Fruit fly (Drosophila melanogaster) whole organism, embryonic: ENCODE results near the gene wrd.

Experiments used
- Ada2b ChIP-seq: fragments of 200-800 bp; sonication (Bioruptor generic); IDR thresholded peaks from 2 replicates; pipeline ENCODE4 v1.3.6; 2022; ENCODE audit warnings: missing biosample characterization, missing genetic modification characterization
- CG10274 ChIP-seq: fragments of 200-800 bp; sonication (Bioruptor generic); optimal IDR thresholded peaks from 3 replicates; lab custom pipeline; 2017; ENCODE audit warnings: missing biosample characterization, mild to moderate bottlenecking, missing genetic modification characterization
- CG12071 ChIP-seq: fragments of 200-800 bp; sonication (Bioruptor generic); optimal IDR thresholded peaks from 3 replicates; lab custom pipeline; 2018; ENCODE audit warnings: missing biosample characterization, mild to moderate bottlenecking, missing genetic modification characterization
- CG13287 ChIP-seq: fragments of 200-800 bp; sonication (Bioruptor generic); IDR thresholded peaks from 2 replicates; pipeline ENCODE4 v1.3.6; 2022; ENCODE audit warnings: missing biosample characterization, missing genetic modification characterization; ENCODE audit not compliant: partially characterized antibody
- CG14667 ChIP-seq: fragments of 200-800 bp; sonication (Bioruptor generic); IDR thresholded peaks from 2 replicates; pipeline ENCODE4 v1.3.6; 2022; ENCODE audit warnings: missing biosample characterization, missing genetic modification characterization
- CG15269 ChIP-seq: fragments of 200-800 bp; sonication (Bioruptor generic); optimal IDR thresholded peaks from 2 replicates; lab custom pipeline; 2018; ENCODE audit warnings: missing biosample characterization, mild to moderate bottlenecking, missing genetic modification characterization, moderate library complexity
- CG17186 ChIP-seq: fragments of 200-800 bp; sonication (Bioruptor generic); optimal IDR thresholded peaks from 3 replicates; lab custom pipeline; 2017; ENCODE audit warnings: missing biosample characterization, missing genetic modification reagents, missing genetic modification characterization
- CG2116 ChIP-seq: fragments of 200-800 bp; sonication (Bioruptor generic); optimal IDR thresholded peaks from 3 replicates; lab custom pipeline; 2018; ENCODE audit warnings: missing biosample characterization, mild to moderate bottlenecking, missing genetic modification characterization
- CG2129 ChIP-seq: fragments of 200-800 bp; sonication (Bioruptor generic); IDR thresholded peaks from 2 replicates; pipeline ENCODE4 v1.3.6; 2022; ENCODE audit warnings: missing biosample characterization, missing genetic modification characterization; ENCODE audit not compliant: partially characterized antibody
- CG2889 ChIP-seq: fragments of 200-800 bp; sonication (Bioruptor generic); IDR thresholded peaks from 3 replicates; pipeline ENCODE4 v1.3.6; 2022; ENCODE audit warnings: missing biosample characterization, missing genetic modification characterization
- CG31388 ChIP-seq: fragments of 200-800 bp; sonication (Bioruptor generic); optimal IDR thresholded peaks from 2 replicates; lab custom pipeline; 2016; ENCODE audit warnings: missing biosample characterization, missing genetic modification characterization
- CG3407 ChIP-seq: fragments of 200-800 bp; sonication (Bioruptor generic); optimal IDR thresholded peaks from 2 replicates; lab custom pipeline; 2018; ENCODE audit warnings: missing biosample characterization, mild to moderate bottlenecking, missing genetic modification characterization
- CG34422 ChIP-seq: fragments of 200-800 bp; sonication (Bioruptor generic); IDR thresholded peaks from 3 replicates; pipeline ENCODE4 v1.3.6; 2022; ENCODE audit warnings: missing biosample characterization, missing genetic modification characterization
- CG3847 ChIP-seq: fragments of 200-800 bp; sonication (Bioruptor generic); IDR thresholded peaks from 2 replicates; pipeline ENCODE4 v1.3.6; 2022; ENCODE audit warnings: missing biosample characterization, missing genetic modification characterization
- CG4617 ChIP-seq: fragments of 200-800 bp; sonication (Bioruptor generic); optimal IDR thresholded peaks from 3 replicates; lab custom pipeline; 2016; ENCODE audit warnings: missing biosample characterization, missing genetic modification characterization, borderline replicate concordance
- CG6272 ChIP-seq: fragments of 200-800 bp; sonication (Bioruptor generic); IDR thresholded peaks from 2 replicates; pipeline ENCODE4 v1.3.6; 2022; ENCODE audit warnings: missing biosample characterization, missing genetic modification characterization
- CG6654 ChIP-seq: fragments of 200-800 bp; sonication (Bioruptor generic); optimal IDR thresholded peaks from 2 replicates; lab custom pipeline; 2017; ENCODE audit warnings: missing biosample characterization, mild to moderate bottlenecking, missing genetic modification characterization
- CG7372 ChIP-seq: fragments of 200-800 bp; sonication (Bioruptor generic); IDR thresholded peaks from 2 replicates; pipeline ENCODE4 v1.3.6; 2022; ENCODE audit warnings: missing biosample characterization, missing genetic modification characterization
- CG7987 ChIP-seq: fragments of 200-800 bp; sonication (Bioruptor generic); optimal IDR thresholded peaks from 2 replicates; lab custom pipeline; 2018; ENCODE audit warnings: missing biosample characterization, mild to moderate bottlenecking, missing genetic modification characterization, moderate library complexity
- CHES-1-like ChIP-seq: fragments of 200-800 bp; sonication (Bioruptor generic); optimal IDR thresholded peaks from 2 replicates; lab custom pipeline; 2016; ENCODE audit warnings: missing biosample characterization, missing genetic modification characterization
- CrebB ChIP-seq: fragments of 200-800 bp; sonication (Bioruptor generic); optimal IDR thresholded peaks from 3 replicates; lab custom pipeline; 2018; ENCODE audit warnings: missing biosample characterization, mild to moderate bottlenecking, missing genetic modification characterization
- Dll ChIP-seq: fragments of 200-800 bp; sonication (Bioruptor generic); IDR thresholded peaks from 4 replicates; pipeline ENCODE4 v1.3.6; 2022; ENCODE audit warnings: missing biosample characterization, missing genetic modification characterization; ENCODE audit not compliant: partially characterized antibody
- Drgx ChIP-seq: fragments of 200-800 bp; sonication (Bioruptor generic); IDR thresholded peaks from 2 replicates; pipeline ENCODE4 v1.3.6; 2022; ENCODE audit warnings: missing biosample characterization, missing genetic modification characterization
- HLH4C ChIP-seq: fragments of 200-800 bp; sonication (Bioruptor generic); IDR thresholded peaks from 3 replicates; pipeline ENCODE4 v1.3.6; 2022; ENCODE audit warnings: missing biosample characterization, missing genetic modification characterization; ENCODE audit not compliant: partially characterized antibody
- Hsf ChIP-seq: fragments of 200-800 bp; sonication (Bioruptor generic); optimal IDR thresholded peaks from 3 replicates; lab custom pipeline; 2016; ENCODE audit warnings: missing biosample characterization, missing genetic modification characterization
- Kr ChIP-seq: fragments of 200-800 bp; sonication (Bioruptor generic); optimal IDR thresholded peaks from 2 replicates; lab custom pipeline; 2017; ENCODE audit warnings: missing biosample characterization, mild to moderate bottlenecking, missing genetic modification characterization
- Mad ChIP-seq: fragments of 200-800 bp; sonication (Bioruptor generic); optimal IDR thresholded peaks from 2 replicates; lab custom pipeline; 2016; ENCODE audit warnings: missing biosample characterization, missing genetic modification characterization
- Nf-YB ChIP-seq: fragments of 200-800 bp; sonication (Bioruptor generic); optimal IDR thresholded peaks from 3 replicates; lab custom pipeline; 2019; ENCODE audit warnings: missing biosample characterization, mild to moderate bottlenecking, missing genetic modification characterization, moderate library complexity
- Nf-YC ChIP-seq: fragments of 200-800 bp; optimal IDR thresholded peaks from 3 replicates; lab custom pipeline; 2019; ENCODE audit warnings: missing biosample characterization, mild to moderate bottlenecking, missing genetic modification characterization, moderate library complexity
- PHDP ChIP-seq: fragments of 200-800 bp; sonication (Bioruptor generic); optimal IDR thresholded peaks from 3 replicates; lab custom pipeline; 2018; ENCODE audit warnings: missing biosample characterization, mild to moderate bottlenecking, missing genetic modification characterization, moderate library complexity
- Ravus ChIP-seq: fragments of 200-800 bp; sonication (Bioruptor generic); IDR thresholded peaks from 2 replicates; pipeline ENCODE4 v1.3.6; 2022; ENCODE audit warnings: missing biosample characterization, missing genetic modification characterization
- Stat92E ChIP-seq, 3 experiments: fragments of >200 bp in 2 of 3; fragments of 200-800 bp in 1 of 3; sonication (Bioruptor generic) in 1 of 3; optimal IDR thresholded peaks; 2 replicates each; lab custom pipeline; 2017 to 2019; ENCODE audit warnings: missing biosample characterization in 3 of 3, missing genetic modification characterization in 3 of 3, mild to moderate bottlenecking in 1 of 3, moderate library complexity in 1 of 3
- Xrp1 ChIP-seq: fragments of 200-800 bp; sonication (Bioruptor generic); IDR thresholded peaks from 2 replicates; pipeline ENCODE4 v1.3.6; 2022; ENCODE audit warnings: missing biosample characterization, missing genetic modification characterization
- corto ChIP-seq: fragments of 200-800 bp; sonication (Bioruptor generic); optimal IDR thresholded peaks from 2 replicates; lab custom pipeline; 2016; ENCODE audit warnings: missing biosample characterization, mild to moderate bottlenecking, missing genetic modification characterization, moderate library complexity
- croc ChIP-seq: fragments of 200-800 bp; sonication (Bioruptor generic); conservative IDR thresholded peaks from 3 replicates; pipeline ENCODE4 v1.3.6; 2022; ENCODE audit warnings: missing biosample characterization, missing genetic modification characterization
- eyg ChIP-seq: fragments of 200-800 bp; sonication (Bioruptor generic); optimal IDR thresholded peaks from 3 replicates; lab custom pipeline; 2016; ENCODE audit warnings: missing biosample characterization, missing genetic modification characterization
- hbn ChIP-seq: fragments of 200-800 bp; sonication (Bioruptor generic); IDR thresholded peaks from 2 replicates; pipeline ENCODE4 v1.3.6; 2022; ENCODE audit warnings: missing biosample characterization, missing genetic modification characterization; ENCODE audit not compliant: partially characterized antibody
- inv ChIP-seq: fragments of 200-800 bp; sonication (Bioruptor generic); IDR thresholded peaks from 2 replicates; pipeline ENCODE4 v1.3.6; 2022; ENCODE audit warnings: missing biosample characterization, missing genetic modification characterization; ENCODE audit not compliant: partially characterized antibody
- lab ChIP-seq: fragments of 200-800 bp; sonication (Bioruptor generic); optimal IDR thresholded peaks from 3 replicates; lab custom pipeline; 2017; ENCODE audit warnings: missing biosample characterization, missing genetic modification characterization, mild to moderate bottlenecking, moderate library complexity, missing genetic modification reagents
- lbe ChIP-seq: fragments of 200-800 bp; sonication (Bioruptor generic); optimal IDR thresholded peaks from 2 replicates; lab custom pipeline; 2016; ENCODE audit warnings: missing biosample characterization, mild to moderate bottlenecking, missing genetic modification characterization
- mld ChIP-seq: fragments of 200-800 bp; sonication (Bioruptor generic); IDR thresholded peaks from 3 replicates; pipeline ENCODE4 v1.3.6; 2022; ENCODE audit warnings: missing biosample characterization, missing genetic modification characterization; ENCODE audit not compliant: partially characterized antibody
- nau ChIP-seq: fragments of 200-800 bp; sonication (Bioruptor generic); optimal IDR thresholded peaks from 3 replicates; lab custom pipeline; 2017; ENCODE audit warnings: missing biosample characterization, mild to moderate bottlenecking, missing genetic modification characterization, missing genetic modification reagents
- peb ChIP-seq: fragments of 200-800 bp; sonication (Bioruptor generic); IDR thresholded peaks from 2 replicates; pipeline ENCODE4 v1.3.6; 2022; ENCODE audit warnings: missing biosample characterization, missing genetic modification characterization
- sd ChIP-seq: fragments of 200-800 bp; sonication (Bioruptor generic); optimal IDR thresholded peaks from 3 replicates; lab custom pipeline; 2018; ENCODE audit warnings: missing biosample characterization, mild to moderate bottlenecking, missing genetic modification characterization, moderate library complexity
- sens ChIP-seq: fragments of 200-800 bp; sonication (Bioruptor generic); peaks from one replicate; lab custom pipeline; 2016; ENCODE audit warnings: missing biosample characterization, missing genetic modification characterization
- shn ChIP-seq: fragments of 200-800 bp; sonication (Bioruptor generic); optimal IDR thresholded peaks from 3 replicates; lab custom pipeline; 2016; ENCODE audit warnings: missing biosample characterization, missing genetic modification characterization
- trem ChIP-seq: fragments of 200-800 bp; optimal IDR thresholded peaks from 3 replicates; lab custom pipeline; 2019; ENCODE audit warnings: missing biosample characterization, mild to moderate bottlenecking, missing genetic modification characterization, moderate library complexity

Gene wrd

dm6 chr3R:18198518-18199118 lies 31.1 kb downstream of the wrd start (continued):
- TF ChIP-seq CG2116 (peak; percentile 47), lbe (peak; percentile 73), CG2889 (GFP tag; lab: Robert Waterston, UW) (no peak), CG12071 (GFP tag; lab: Kevin White, UChicago) (peak; percentile 74), CG7987 (GFP tag; lab: Kevin White, UChicago) (peak; percentile 76), corto (GFP tag; lab: Kevin White, UChicago) (peak; percentile 18), Hsf (GFP tag; lab: Kevin White, UChicago) (peak; percentile 9), hbn (no peak), Nf-YB (GFP tag; lab: Kevin White, UChicago) (no peak), lab (GFP tag; lab: Kevin White, UChicago) (peak; percentile 45), CG10274 (no peak), eyg (GFP tag; lab: Kevin White, UChicago) (peak; percentile 27)

- no peak for TF ChIP-seq peb (GFP tag; lab: Robert Waterston, UW)
- peak; percentile 71 for TF ChIP-seq CG2116
- TF ChIP-seq Ravus: no peak
- no peak for TF ChIP-seq HLH4C (GFP tag; lab: Robert Waterston, UW)
- TF ChIP-seq inv (GFP tag; lab: Robert Waterston, UW): no peak
- TF ChIP-seq CrebB (tag; lab: Kevin White, UChicago): no peak
- TF ChIP-seq CG3407 (GFP tag; lab: Kevin White, UChicago): no peak
- TF ChIP-seq CG17186 (GFP tag; lab: Kevin White, UChicago): no peak
- TF ChIP-seq Stat92E (GFP tag; optimal IDR thresholded peaks at IDR 0.05; lab: Kevin White, UChicago): no peak
- peak; percentile 9 for TF ChIP-seq Mad
- TF ChIP-seq Nf-YC (tag; lab: Kevin White, UChicago): no peak
- no peak for TF ChIP-seq Dll (GFP tag; lab: Robert Waterston, UW)
- no peak for TF ChIP-seq Ada2b (GFP tag; lab: Robert Waterston, UW)
- no peak for TF ChIP-seq mld (GFP tag; lab: Robert Waterston, UW)
- peak; percentile 68 for TF ChIP-seq CG4617 (GFP tag; lab: Kevin White, UChicago)
- TF ChIP-seq trem: peak; percentile 64
- peak; percentile 14 for TF ChIP-seq sens (GFP tag; lab: Kevin White, UChicago)
- no peak for TF ChIP-seq CG6654
- no peak for TF ChIP-seq PHDP (tag; lab: Kevin White, UChicago)
- TF ChIP-seq CG34422 (GFP tag; lab: Robert Waterston, UW): no peak
- no peak for TF ChIP-seq croc (GFP tag; lab: Robert Waterston, UW)
- no peak for TF ChIP-seq CG13287
- no peak for TF ChIP-seq CG15269
- no peak for TF ChIP-seq CG7987 (GFP tag; lab: Kevin White, UChicago)
- TF ChIP-seq Xrp1 (GFP tag; lab: Robert Waterston, UW): no peak
- no peak for TF ChIP-seq shn (GFP tag; lab: Kevin White, UChicago)
- TF ChIP-seq CG6272 (GFP tag; lab: Robert Waterston, UW): no peak
- TF ChIP-seq CG14667 (GFP tag; lab: Robert Waterston, UW): no peak
- no peak for TF ChIP-seq CG7372 (GFP tag; lab: Robert Waterston, UW)
- no peak for TF ChIP-seq nau
- TF ChIP-seq CHES-1-like: no peak
- no peak for TF ChIP-seq sd
- TF ChIP-seq CG2129 (GFP tag; lab: Robert Waterston, UW): no peak
- TF ChIP-seq Drgx (GFP tag; lab: Robert Waterston, UW): no peak
- no peak for TF ChIP-seq CG31388 (GFP tag; lab: Kevin White, UChicago)
- no peak for TF ChIP-seq Kr (GFP tag; lab: Kevin White, UChicago)
- TF ChIP-seq CG3847 (GFP tag; lab: Robert Waterston, UW): no peak
Measured at dm6 chr3R:18199177-18199884, 31.8 kb downstream of the wrd start, which contains the start of the genes Ssdp and CG7985. TSS of gene Ssdp (minus strand) at chr3R:18199595. TSS of gene CG7985 (plus strand) at chr3R:18199857.
